Worm (Caenorhabditis elegans): ENCODE data around the gene mep-1.

Gene mep-1

ce11 chrIV:11489610-11490339 lies 34.7 kb upstream of the mep-1 start:
- TF ChIP-seq sea-1 (GFP tag; conservative IDR thresholded peaks at IDR 0.05) (no peak), tbx-37 (GFP tag; conservative IDR thresholded peaks at IDR 0.05) (no peak), scrt-1 (GFP tag; IDR thresholded peaks at IDR 0.05) (no peak), flt-1 (GFP tag; IDR thresholded peaks at IDR 0.05) (no peak), hmg-4 (GFP tag; optimal IDR thresholded peaks at IDR 0.05) (no peak), B0310.2 (tag; optimal IDR thresholded peaks at IDR 0.05) (no peak), ceh-13 (GFP tag; optimal IDR thresholded peaks at IDR 0.05) (no peak), ama-1 (optimal IDR thresholded peaks at IDR 0.05) (no peak), pes-1 (GFP tag; IDR thresholded peaks at IDR 0.05) (no peak), F13C5.2 (tag; optimal IDR thresholded peaks at IDR 0.05) (no peak), ceh-36 (tag; optimal IDR thresholded peaks at IDR 0.05) (no peak)

ce11 chrIV:11491422-11491821 lies 33.0 kb upstream of the mep-1 start:
- no peak for TF ChIP-seq hmbx-1 (tag; optimal IDR thresholded peaks at IDR 0.05)
- no peak for TF ChIP-seq aly-1 (tag; optimal IDR thresholded peaks at IDR 0.05)
- no peak for TF ChIP-seq ets-7 (tag; optimal IDR thresholded peaks at IDR 0.05)
- no peak for TF ChIP-seq tbx-11 (GFP tag; IDR thresholded peaks at IDR 0.05)
- TF ChIP-seq B0310.2 (tag; optimal IDR thresholded peaks at IDR 0.05), result no peak
- TF ChIP-seq ceh-13 (GFP tag; optimal IDR thresholded peaks at IDR 0.05), result no peak
- no peak for TF ChIP-seq scrt-1 (GFP tag; IDR thresholded peaks at IDR 0.05)
- no peak for TF ChIP-seq tra-4 (tag; optimal IDR thresholded peaks at IDR 0.05)
- TF ChIP-seq hnd-1 (tag; optimal IDR thresholded peaks at IDR 0.05), result no peak

ce11 chrIV:11492345-11492744 lies 32.1 kb upstream of the mep-1 start:
- TF ChIP-seq aly-1 (tag; optimal IDR thresholded peaks at IDR 0.05) (no peak), pes-1 (GFP tag; IDR thresholded peaks at IDR 0.05) (no peak), flt-1 (GFP tag; IDR thresholded peaks at IDR 0.05) (no peak), ceh-13 (GFP tag; optimal IDR thresholded peaks at IDR 0.05) (no peak), hnd-1 (tag; optimal IDR thresholded peaks at IDR 0.05) (no peak), tra-4 (tag; optimal IDR thresholded peaks at IDR 0.05) (no peak), sea-1 (GFP tag; conservative IDR thresholded peaks at IDR 0.05) (no peak), ets-7 (tag; optimal IDR thresholded peaks at IDR 0.05) (no peak), ceh-36 (tag; optimal IDR thresholded peaks at IDR 0.05) (no peak), F13C5.2 (tag; optimal IDR thresholded peaks at IDR 0.05) (no peak)

ce11 chrIV:11493899-11494298 lies 30.5 kb upstream of the mep-1 start:
- no peak for TF ChIP-seq flt-1 (GFP tag; IDR thresholded peaks at IDR 0.05)
- no peak for TF ChIP-seq tra-4 (tag; optimal IDR thresholded peaks at IDR 0.05)
- TF ChIP-seq sea-1 (GFP tag; conservative IDR thresholded peaks at IDR 0.05), result no peak
- TF ChIP-seq scrt-1 (GFP tag; IDR thresholded peaks at IDR 0.05), result no peak

DNA sequence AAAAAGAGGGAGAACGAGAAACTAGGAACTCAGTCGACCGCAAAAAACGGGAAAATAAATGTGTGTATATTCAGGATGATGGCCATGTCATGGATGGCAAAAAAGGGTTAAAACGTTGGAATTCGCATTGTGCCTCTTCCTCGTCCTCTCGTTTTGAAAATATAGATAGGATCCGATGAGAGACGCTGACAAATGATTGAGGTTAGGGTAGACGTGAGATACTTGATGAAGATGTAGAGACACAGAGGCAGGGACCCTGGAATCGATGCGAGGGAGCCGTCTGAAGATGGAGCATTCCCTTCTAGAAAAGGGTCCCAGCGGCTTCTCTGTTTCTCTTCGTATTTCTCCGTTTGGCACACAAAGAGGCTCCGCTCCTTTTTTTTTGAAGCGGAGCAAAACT lies 29.5 kb upstream of the mep-1 start:
- no peak for TF ChIP-seq hmbx-1 (tag; optimal IDR thresholded peaks at IDR 0.05)
- no peak for TF ChIP-seq tbx-37 (GFP tag; conservative IDR thresholded peaks at IDR 0.05)
- no peak for TF ChIP-seq hmg-4 (GFP tag; optimal IDR thresholded peaks at IDR 0.05)
- no peak for TF ChIP-seq hnd-1 (tag; optimal IDR thresholded peaks at IDR 0.05)
- TF ChIP-seq B0310.2 (tag; optimal IDR thresholded peaks at IDR 0.05), result no peak
- peak; percentile 2 for TF ChIP-seq F13C5.2 (tag; optimal IDR thresholded peaks at IDR 0.05)
- no peak for TF ChIP-seq ama-1 (optimal IDR thresholded peaks at IDR 0.05)

DNA sequence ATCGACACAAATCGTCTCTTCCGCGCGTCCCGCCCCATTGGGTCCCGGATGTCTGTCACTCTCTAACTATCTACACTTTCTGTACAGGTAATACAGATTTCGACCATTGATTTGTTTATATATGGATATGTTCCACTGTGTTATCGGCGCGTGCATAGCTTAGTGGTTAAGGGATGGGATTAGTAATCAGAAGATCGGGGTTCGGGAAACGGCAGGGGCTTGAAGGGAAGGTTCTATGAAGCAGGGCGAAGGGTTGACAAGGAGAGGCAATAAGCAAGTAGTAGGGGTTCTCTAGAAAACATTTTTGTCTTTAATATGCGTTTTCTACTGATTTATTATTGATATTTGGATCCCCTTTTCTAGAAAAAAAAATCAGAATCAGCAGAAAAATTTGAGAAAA lies 27.1 kb upstream of the mep-1 start:
- peak; percentile 51 for TF ChIP-seq ceh-36 (tag; optimal IDR thresholded peaks at IDR 0.05)
- TF ChIP-seq scrt-1 (GFP tag; IDR thresholded peaks at IDR 0.05), result peak; percentile 70; the same call in 1 of the 2 replicates
- TF ChIP-seq tbx-37 (GFP tag; conservative IDR thresholded peaks at IDR 0.05), result peak; percentile 42
- peak; percentile 48; the same call in 1 of the 2 replicates for TF ChIP-seq flt-1 (GFP tag; IDR thresholded peaks at IDR 0.05)
- peak; percentile 72 for TF ChIP-seq pes-1 (GFP tag; IDR thresholded peaks at IDR 0.05)
- TF ChIP-seq sea-1 (GFP tag; conservative IDR thresholded peaks at IDR 0.05), result peak; percentile 67

DNA sequence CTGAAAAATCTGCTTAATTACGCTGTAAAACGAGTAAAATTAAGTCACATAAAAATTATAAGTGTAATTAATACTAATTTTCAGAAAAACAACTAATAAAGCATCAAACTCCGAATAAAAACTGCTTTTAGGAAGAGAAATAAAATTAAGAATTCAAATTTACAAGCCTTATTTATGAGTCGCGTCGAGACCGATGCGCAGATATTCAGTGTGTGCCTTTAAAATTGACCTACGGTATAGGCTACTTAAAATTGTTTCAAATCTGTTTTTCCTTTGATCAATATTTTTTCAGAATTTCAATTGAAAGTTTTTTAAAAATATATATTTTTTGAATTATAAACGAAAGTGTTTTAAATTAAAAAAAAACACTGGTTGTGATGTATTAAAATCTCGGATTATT lies 26.3 kb upstream of the mep-1 start, which contains the start of gene sms-1:
Gene sms-1, minus strand, starts transcription at position 6 of the 400 bp plus-strand sequence.
- TF ChIP-seq ama-1 (optimal IDR thresholded peaks at IDR 0.05) (no peak), sea-1 (GFP tag; conservative IDR thresholded peaks at IDR 0.05) (no peak), tra-4 (tag; optimal IDR thresholded peaks at IDR 0.05) (no peak), F13C5.2 (tag; optimal IDR thresholded peaks at IDR 0.05) (no peak), tbx-11 (GFP tag; IDR thresholded peaks at IDR 0.05) (no peak), B0310.2 (tag; optimal IDR thresholded peaks at IDR 0.05) (no peak)

- TF ChIP-seq ets-7 (tag; optimal IDR thresholded peaks at IDR 0.05) (no peak), tbx-37 (GFP tag; conservative IDR thresholded peaks at IDR 0.05) (no peak), pes-1 (GFP tag; IDR thresholded peaks at IDR 0.05) (no peak), ceh-13 (GFP tag; optimal IDR thresholded peaks at IDR 0.05) (no peak), aly-1 (tag; optimal IDR thresholded peaks at IDR 0.05) (no peak), F13C5.2 (tag; optimal IDR thresholded peaks at IDR 0.05) (no peak), B0310.2 (tag; optimal IDR thresholded peaks at IDR 0.05) (no peak), hmbx-1 (tag; optimal IDR thresholded peaks at IDR 0.05) (no peak), ceh-36 (tag; optimal IDR thresholded peaks at IDR 0.05) (no peak), scrt-1 (GFP tag; IDR thresholded peaks at IDR 0.05) (no peak), hnd-1 (tag; optimal IDR thresholded peaks at IDR 0.05) (no peak), hmg-4 (GFP tag; optimal IDR thresholded peaks at IDR 0.05) (no peak), sea-1 (GFP tag; conservative IDR thresholded peaks at IDR 0.05) (no peak), ama-1 (optimal IDR thresholded peaks at IDR 0.05) (no peak), flt-1 (GFP tag; IDR thresholded peaks at IDR 0.05) (no peak), tbx-11 (GFP tag; IDR thresholded peaks at IDR 0.05) (no peak), tra-4 (tag; optimal IDR thresholded peaks at IDR 0.05) (no peak)
Observed at ce11 chrIV:11500421-11500820, 24.0 kb upstream of the mep-1 start, which contains the start of gene H21P03.10. TSS of gene H21P03.10 (plus strand) at chrIV:11500721.

Data from whole organism, early embryonic.